Fruit fly (Drosophila melanogaster) ovary, adult (tissue): ENCODE measurements around the gene Scgdelta.

ENCODE experiments used
- CG17801 ChIP-seq: fragments of 200-800 bp; optimal IDR thresholded peaks from 2 replicates; lab custom pipeline; 2019; ENCODE audit warnings: missing biosample characterization, mild to moderate bottlenecking, missing genetic modification characterization, moderate library complexity; ENCODE audit not compliant: partially characterized antibody

The Scgdelta gene

DNA sequence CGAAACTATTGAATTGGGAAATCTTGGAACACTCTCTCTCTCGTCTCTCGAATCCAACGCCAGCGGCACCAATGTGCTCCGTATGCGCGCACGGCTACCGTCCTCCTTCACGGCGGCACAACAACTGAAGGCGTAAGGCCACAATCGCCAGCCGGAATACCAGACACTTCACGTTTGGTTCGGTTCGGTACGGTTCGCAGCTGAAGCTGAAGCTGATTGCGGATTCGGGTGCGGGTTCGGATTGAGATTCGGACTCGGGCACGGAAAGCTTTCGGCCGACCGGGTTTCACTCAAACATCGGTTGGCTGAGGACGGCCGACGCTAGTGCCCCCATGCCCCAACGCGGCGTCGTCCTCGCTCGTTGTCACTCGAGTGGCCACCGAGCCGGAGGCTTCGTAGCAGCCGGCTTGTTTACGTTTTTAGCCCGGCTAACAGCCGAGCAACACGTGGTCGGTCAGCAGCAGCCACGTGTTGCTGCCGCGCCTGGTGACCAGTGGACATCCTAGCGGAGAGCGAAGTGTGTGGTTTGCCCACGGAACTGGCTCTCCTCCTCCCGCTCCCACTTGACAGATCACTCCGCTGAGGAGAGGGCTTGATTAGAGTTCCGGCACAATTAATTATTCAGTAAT lies at the start of gene Scgdelta:
Scgdelta (minus strand) TSS at position 128 of the 629 bp plus-strand sequence.
- no peak for TF ChIP-seq CG17801 (GFP tag; lab: Kevin White, UChicago)

DNA sequence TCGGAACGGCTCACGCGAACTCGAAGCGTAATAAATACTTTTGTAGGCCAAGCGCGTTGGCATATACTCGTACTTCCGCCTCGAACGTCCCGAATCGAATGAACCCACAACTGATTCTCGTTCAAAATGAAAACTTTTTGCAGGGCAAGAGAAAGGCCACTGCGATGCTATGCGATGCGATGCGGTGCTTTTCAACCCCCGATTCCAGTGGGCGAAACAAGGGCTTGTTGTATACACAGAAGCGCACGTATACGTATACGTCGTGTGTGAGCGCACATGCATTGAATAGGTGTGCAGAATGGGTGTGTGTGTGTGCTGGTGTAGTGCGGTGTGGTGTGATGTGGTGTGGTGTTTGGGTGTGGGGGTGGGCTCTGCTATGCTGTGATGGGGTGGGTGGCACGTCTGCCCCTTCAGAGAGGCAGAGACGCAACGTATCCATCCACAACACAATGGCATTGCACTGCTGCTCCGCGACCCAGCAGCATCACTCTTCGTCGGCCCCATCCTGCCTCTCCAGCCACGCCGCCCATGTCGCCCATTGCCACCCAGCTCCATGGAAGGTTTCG lies 40.0 kb upstream of the Scgdelta start:
- no peak for TF ChIP-seq CG17801 (GFP tag; lab: Kevin White, UChicago)

DNA sequence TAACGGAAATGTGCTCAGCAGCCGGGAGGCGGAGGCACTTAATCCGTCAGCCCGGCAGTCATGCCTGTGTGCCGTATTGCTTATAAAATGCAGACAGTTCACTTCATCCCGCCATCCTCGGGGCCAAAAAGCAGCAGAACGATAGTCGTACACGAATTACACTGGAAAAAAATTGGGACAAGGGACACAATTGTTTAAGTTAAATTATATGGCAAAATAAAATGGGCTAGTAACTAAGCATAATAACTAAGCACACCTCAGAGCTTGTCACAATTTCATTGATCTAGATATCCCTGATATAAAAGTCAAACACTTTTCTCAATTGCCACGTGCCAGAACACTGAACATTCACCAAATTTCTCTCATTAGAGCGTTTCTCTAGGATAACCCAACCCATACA lies 35.4 kb upstream of the Scgdelta start, which contains the start of gene CG32806:
CG32806 (plus strand) TSS at position 301 of the 400 bp plus-strand sequence.
- TF ChIP-seq CG17801 (GFP tag; lab: Kevin White, UChicago) = no peak

DNA sequence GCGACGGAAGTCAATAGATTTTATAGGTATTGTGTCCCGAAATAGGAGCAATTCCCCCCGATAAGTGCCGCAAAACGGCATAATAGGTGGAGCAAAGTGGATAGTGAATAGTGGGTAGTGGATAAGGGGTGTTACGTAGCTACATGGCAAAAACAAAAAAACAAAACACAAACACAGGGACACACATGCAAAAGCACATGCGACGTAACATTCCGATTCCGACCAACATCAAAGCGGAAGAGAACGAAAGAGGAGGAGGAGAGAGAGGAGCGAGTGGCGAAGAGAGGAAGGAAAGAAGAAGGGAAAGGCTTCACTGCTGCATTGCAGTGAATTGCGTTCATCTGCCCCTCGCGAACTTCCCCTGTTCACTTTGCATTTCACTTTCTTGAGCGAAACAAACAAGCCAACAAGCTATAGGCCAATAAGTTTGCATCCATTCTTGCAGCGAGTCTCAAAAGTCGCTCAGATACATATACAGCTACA lies 20.5 kb upstream of the Scgdelta start:
- no peak for TF ChIP-seq CG17801 (GFP tag; lab: Kevin White, UChicago)

DNA sequence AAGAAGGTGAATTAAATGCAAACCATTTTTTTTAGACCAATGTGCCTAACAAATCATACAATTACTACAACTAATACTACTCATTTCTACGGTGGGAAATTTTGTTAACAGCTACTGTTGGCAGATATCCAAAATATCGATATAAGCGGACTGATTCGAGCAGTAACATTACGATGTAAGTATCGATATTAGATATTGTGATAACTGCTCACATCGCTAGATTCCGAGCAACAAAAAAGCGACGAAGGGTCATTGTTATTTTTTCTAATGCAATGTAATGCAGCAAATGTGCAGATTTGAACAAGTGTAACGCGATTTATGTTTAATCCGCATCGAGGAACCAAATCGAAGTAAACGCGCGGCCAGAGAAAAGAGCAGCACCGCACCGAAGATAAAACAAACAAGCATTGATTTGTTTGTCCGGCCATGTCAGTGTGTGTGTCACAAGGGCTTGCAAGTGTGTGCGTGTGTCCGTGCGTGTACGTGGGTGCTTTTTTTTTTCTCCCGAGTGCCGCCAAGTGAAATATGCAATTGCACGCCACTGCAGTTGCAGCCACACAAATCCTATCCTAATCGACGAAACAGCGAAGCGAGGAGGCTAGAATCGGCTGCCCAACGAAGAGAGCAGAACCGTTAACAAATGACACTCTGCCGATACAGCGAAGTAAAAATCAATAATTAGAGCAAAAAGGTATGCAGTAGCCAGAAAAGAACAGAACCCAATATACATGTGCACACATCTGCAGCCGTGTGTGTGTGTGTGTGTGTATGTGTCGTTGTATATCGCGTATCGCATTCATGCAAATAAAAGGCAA lies 19.9 kb upstream of the Scgdelta start, which contains the start of the genes prage and Adar:
prage (plus strand) TSS at position 188 of the 815 bp plus-strand sequence.
Adar (plus strand) TSS at position 194 of the 815 bp plus-strand sequence.
- no peak for TF ChIP-seq CG17801 (GFP tag; lab: Kevin White, UChicago)

DNA sequence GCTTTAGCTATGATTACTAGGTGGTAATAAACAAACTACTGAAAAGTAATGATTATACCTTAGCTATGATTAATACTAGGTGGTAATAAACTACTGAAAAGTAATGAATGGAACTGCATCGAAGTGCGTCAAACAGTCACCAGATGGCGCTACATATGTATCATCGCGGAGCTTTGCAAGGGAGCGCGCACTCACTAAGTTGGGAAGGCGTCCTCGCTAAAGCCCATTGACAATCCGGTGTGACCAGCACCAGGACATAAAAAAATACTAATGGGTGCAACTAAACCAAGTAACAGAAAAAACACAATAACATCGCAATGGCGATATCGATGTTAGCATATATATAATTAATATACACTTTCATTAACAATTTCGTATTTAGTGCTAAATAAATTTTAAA lies 18.8 kb upstream of the Scgdelta start:
- TF ChIP-seq CG17801 (GFP tag; lab: Kevin White, UChicago) = peak; percentile 3

DNA sequence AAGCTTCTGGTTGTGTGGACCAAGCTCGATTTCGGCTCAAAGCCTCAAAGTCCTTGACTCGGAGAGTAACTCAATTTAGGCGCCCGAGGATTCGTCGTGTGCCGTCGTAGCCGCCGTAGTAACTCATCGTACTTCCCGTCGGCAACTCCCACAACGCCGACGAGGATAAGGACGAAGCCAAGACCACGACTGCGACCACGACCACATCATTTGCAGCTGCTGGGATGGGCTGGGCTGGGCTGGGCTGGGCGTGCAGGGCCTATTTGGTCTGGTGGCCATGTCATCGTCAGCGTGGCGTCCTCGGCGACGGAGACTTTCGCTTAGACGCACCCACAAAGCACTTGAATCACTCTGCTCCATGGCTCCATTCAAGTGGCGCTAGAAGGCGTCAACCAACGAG lies 18.8 kb downstream of the Scgdelta start:
- no peak for TF ChIP-seq CG17801 (GFP tag; lab: Kevin White, UChicago)

DNA sequence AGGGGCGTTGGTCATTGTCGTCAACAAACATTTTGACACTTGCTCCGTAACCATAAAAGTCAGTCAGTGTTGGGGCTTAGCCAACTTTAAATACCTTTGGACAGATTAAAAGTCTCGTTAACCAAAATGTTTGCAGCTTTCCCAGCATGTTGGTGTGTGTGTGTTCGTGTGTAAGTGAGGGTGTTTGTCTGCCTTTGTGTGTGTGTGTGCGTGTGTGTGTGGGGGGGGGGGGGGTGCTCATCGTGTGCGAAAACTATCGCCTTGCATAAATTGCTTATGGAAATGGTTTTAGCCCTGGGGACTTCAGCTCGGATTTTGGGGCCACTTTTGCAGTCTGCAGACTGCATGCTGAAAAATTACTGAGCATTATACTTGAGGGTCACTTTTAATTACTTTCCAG lies 39.0 kb downstream of the Scgdelta start:
- TF ChIP-seq CG17801 (GFP tag; lab: Kevin White, UChicago) = no peak

DNA sequence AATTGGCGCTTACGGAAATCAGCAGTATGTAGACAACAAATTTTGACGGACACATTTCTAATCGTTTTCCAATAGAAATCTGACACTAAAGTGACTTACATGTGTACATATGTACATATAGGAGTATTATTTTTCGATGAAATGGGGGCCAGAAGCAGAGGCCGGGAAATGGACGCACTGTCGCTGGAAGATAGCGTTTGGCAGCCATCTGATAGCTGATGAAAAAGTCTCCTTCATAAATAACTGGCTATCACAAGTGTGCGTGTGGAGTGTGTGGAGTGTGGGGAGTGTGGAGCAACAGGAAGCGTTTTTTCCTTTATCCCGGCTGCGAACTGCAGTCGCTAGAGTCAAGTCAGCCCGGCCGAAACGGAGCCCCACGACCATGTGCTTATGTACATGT lies 43.8 kb downstream of the Scgdelta start, which contains the start of gene CG3795:
CG3795 (minus strand) TSS at position 101 of the 400 bp plus-strand sequence.
- TF ChIP-seq CG17801 (GFP tag; lab: Kevin White, UChicago) = no peak

DNA sequence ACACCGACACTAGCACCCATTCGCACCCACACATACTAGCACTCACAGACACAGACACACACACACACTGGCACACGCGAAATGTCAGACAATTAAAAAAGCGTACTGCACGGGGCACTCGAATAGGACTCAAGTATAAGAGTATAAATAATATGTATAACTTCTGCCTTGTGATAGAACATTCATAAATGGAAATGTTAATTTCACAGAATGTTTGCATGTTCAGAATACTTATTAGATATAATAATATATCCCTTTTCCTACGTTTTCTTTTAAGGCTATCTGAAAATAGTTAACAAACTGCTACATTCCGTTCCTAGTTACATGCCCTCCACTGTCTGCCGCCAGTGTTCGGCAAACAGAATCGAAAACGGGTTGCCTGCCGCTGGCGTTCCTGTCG lies 47.9 kb downstream of the Scgdelta start:
- no peak for TF ChIP-seq CG17801 (GFP tag; lab: Kevin White, UChicago)

DNA sequence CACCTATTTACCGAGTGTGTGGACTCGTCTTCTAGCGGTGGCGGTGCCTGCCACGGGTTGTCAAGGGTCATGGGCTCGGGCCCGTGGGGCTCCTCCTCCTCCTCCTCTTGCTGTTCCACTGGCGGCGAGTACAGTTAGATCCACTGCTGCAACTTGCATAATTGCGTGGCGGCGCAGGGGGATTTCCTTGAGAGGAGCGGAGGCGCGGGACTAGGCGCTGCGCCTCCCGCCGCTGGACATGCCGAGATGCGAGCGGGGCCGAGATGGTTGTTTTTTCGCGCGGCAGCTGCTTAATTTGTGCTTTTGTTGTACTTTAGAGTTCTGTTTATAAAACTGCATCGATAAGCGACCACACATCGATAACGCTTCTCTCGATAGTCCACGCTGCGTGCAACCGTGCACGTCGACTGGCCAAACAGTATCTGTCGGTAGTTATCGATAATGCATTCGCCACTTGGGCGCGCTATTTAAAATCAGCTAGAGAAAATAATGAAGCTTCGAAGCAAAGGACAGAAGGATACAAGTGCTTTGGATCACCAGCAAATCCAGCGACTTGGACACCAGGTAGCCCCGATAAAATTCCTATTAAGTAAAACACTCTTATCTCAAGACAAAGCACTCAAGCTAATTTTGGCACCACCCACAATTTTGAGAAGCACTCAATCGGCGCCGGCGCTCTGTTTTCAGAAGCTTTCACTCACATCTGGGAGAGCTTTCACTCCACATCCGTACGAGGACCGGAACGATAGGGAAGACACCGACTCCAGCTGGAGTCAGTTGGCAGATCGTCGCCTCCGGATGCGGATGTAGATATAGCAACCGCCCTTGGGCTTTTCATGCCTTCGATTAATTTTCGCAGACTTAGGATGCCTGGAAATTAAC lies 58.1 kb downstream of the Scgdelta start, which contains the start of gene a6:
a6 (minus strand) TSS at position 361 of the 882 bp plus-strand sequence.
- peak; percentile 60 for TF ChIP-seq CG17801 (GFP tag; lab: Kevin White, UChicago)

DNA sequence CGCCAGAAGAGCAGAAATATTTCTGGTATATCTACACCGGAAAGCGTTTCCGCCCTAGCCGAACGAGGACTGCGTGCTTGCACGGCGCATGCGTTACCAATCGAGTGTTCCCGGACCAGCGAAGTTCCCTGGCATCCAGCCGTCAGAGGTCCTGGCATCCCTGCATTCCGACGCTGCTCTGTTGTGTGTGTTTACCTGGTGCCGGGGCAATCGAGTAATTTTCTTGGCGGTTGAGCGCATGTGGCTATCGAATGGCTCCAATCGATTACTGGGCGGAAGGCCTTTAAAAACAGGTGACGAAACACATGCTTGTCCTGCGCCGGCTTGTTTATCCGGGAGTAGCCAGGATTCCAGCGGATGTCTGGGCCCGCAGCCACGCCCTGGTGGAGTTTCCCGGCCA lies 61.3 kb downstream of the Scgdelta start, which contains the start of gene CG32809:
CG32809 (minus strand) TSS at position 216 of the 400 bp plus-strand sequence.
- no peak for TF ChIP-seq CG17801 (GFP tag; lab: Kevin White, UChicago)

DNA sequence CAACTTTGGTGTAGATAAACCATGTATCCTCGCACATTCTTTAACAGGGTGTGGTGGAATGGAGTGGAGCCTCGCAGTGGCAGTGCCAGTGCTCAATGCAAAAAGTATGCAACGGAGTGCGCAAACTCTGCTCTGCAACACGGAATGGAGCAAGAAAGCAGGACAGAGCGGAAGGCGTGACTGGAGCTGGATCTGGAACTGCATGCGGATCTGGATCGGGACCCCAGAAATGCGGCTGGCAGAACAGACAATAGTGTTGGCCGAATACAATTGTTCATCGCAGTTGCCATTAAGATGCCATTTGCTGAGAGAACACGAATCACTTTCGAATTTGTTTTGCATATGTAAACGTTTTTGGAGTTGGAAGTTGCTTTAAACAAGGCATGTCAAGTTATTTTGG lies 62.4 kb downstream of the Scgdelta start:
- no peak for TF ChIP-seq CG17801 (GFP tag; lab: Kevin White, UChicago)

DNA sequence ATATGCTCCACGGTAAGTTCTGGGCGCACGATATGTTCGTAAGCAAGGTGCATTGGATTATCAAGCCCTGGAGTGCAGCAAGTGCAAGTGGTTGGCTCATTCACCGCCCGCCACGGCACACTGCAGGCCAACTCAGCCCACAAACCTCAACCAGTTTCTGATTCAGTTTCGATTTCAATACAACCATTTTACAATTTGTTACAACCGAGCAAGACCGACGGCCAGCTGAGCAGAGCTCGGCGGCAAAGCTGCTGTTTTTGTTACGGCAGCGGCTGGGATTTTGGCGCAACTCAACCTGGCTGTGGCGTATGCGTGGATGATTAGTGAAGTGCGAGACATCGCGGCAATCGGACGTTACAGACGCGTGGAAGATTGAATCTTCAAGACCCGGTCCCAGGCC lies 67.6 kb downstream of the Scgdelta start, which contains the start of gene b6:
b6 (plus strand) TSS at position 320 of the 400 bp plus-strand sequence.
- no peak for TF ChIP-seq CG17801 (GFP tag; lab: Kevin White, UChicago)
